Worm (Caenorhabditis elegans): ENCODE measurements around the gene cubn-1.

DNA sequence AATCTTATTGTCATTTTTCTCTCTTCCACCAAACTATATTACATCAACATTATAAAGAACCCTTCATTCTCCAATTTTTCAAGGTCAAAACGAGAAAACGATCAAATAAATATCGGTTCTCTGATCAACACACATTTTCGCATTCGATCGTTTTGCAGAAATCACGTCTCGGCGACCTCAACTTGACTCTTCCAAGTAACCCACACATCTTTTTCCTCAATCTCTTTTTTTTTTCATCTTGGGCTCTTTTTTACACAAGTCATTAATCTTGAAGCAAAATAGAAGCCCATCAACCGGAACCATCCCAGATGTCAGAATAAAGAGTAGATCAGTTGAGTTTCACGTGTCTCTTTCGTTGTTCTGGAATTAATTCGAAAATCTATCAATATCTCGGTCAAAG, 25.1 kb downstream of the cubn-1 start:
- TF ChIP-seq mdl-1 (tag; optimal IDR thresholded peaks at IDR 0.05) (peak in 1 of 2 experiments; percentile 3), skn-1 (tag; optimal IDR thresholded peaks at IDR 0.05) (no peak), elt-2 (tag; optimal IDR thresholded peaks at IDR 0.05) (no peak), nhr-11 (tag; optimal IDR thresholded peaks at IDR 0.05) (no peak), blmp-1 (tag; optimal IDR thresholded peaks at IDR 0.05) (peak; percentile 54)
